Worm (Caenorhabditis elegans): ENCODE measurements around the gene F58A6.9.
A peak's percentile ranks its signal among the peaks of the same experiment; 100 is the strongest.

- TF ChIP-seq F10B5.3 (tag; optimal IDR thresholded peaks at IDR 0.05) (no peak), nhr-11 (tag; optimal IDR thresholded peaks at IDR 0.05) (peak; percentile 58), ZK546.5 (tag; optimal IDR thresholded peaks at IDR 0.05) (no peak), jun-1 (tag; optimal IDR thresholded peaks at IDR 0.05) (peak; percentile 17)
Measured at ce11 chrII:5182451-5182850, 23.8 kb upstream of the F58A6.9 start.
